Worm (Caenorhabditis elegans): ENCODE measurements around the gene C05G5.2.

Gene C05G5.2

ce11 chrX:14761021-14761420 is 13.9 kb downstream of the C05G5.2 start, which contains the start of gene C05G5.5:
TSS of gene C05G5.5 (minus strand) at chrX:14761121.
- TF ChIP-seq ref-1 (GFP tag; conservative IDR thresholded peaks at IDR 0.05) (no peak), klf-2 (GFP tag; conservative IDR thresholded peaks at IDR 0.05) (no peak), ztf-23 (GFP tag; IDR thresholded peaks at IDR 0.05) (no peak), ztf-29 (GFP tag; IDR thresholded peaks at IDR 0.05) (no peak), med-1 (GFP tag; optimal IDR thresholded peaks at IDR 0.05; ENCODE audit: insufficient read depth) (no peak)

ce11 chrX:14767813-14768212 is 20.7 kb downstream of the C05G5.2 start:
- TF ChIP-seq T22C8.4 (GFP tag; IDR thresholded peaks at IDR 0.05) (no peak), ztf-23 (GFP tag; IDR thresholded peaks at IDR 0.05) (peak; percentile 40; the same call in 1 of the 2 replicates)

DNA sequence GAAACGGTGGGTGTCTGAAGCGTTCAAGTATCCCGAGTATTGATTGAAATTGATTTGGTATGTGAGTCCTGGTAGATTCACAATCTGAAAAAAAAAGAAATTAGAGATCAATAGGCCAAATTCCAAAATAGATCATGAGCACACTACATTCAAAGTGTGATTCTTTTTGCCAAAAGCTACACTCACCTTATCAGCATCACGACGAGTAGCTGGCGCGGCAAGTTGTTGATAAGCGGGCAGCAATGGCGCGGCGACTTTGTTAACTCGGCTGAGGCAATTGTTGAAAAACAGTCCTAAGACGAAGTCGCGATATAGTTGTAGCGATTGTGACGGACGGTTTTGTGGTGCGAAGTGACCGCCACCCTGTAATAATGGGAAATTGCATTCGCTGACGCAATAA is 21.9 kb downstream of the C05G5.2 start:
- TF ChIP-seq cog-1 (tag; optimal IDR thresholded peaks at IDR 0.05) = no peak
- TF ChIP-seq ztf-29 (GFP tag; IDR thresholded peaks at IDR 0.05) = no peak

ce11 chrX:14770336-14770735 is 23.2 kb downstream of the C05G5.2 start:
- TF ChIP-seq cog-1 (tag; optimal IDR thresholded peaks at IDR 0.05) (no peak), ztf-29 (GFP tag; IDR thresholded peaks at IDR 0.05) (no peak), klf-2 (GFP tag; conservative IDR thresholded peaks at IDR 0.05) (no peak), ztf-23 (GFP tag; IDR thresholded peaks at IDR 0.05) (no peak), flt-1 (GFP tag; IDR thresholded peaks at IDR 0.05) (no peak), med-1 (GFP tag; optimal IDR thresholded peaks at IDR 0.05; ENCODE audit: insufficient read depth) (no peak), tab-1 (GFP tag; IDR thresholded peaks at IDR 0.05) (no peak), ref-1 (GFP tag; conservative IDR thresholded peaks at IDR 0.05) (no peak), T22C8.4 (GFP tag; IDR thresholded peaks at IDR 0.05) (no peak)

ce11 chrX:14771682-14772081 is 24.6 kb downstream of the C05G5.2 start, which contains the start of gene Y16B4A.2:
TSS of gene Y16B4A.2 (minus strand) at chrX:14771851.
- TF ChIP-seq flt-1 (GFP tag; IDR thresholded peaks at IDR 0.05) = no peak
- TF ChIP-seq cog-1 (tag; optimal IDR thresholded peaks at IDR 0.05) = no peak
- no peak for TF ChIP-seq T22C8.4 (GFP tag; IDR thresholded peaks at IDR 0.05)
- no peak for TF ChIP-seq med-1 (GFP tag; optimal IDR thresholded peaks at IDR 0.05; ENCODE audit: insufficient read depth)
- no peak for TF ChIP-seq ztf-23 (GFP tag; IDR thresholded peaks at IDR 0.05)
- TF ChIP-seq tab-1 (GFP tag; IDR thresholded peaks at IDR 0.05) = no peak
- TF ChIP-seq ref-1 (GFP tag; conservative IDR thresholded peaks at IDR 0.05) = no peak
- TF ChIP-seq ztf-29 (GFP tag; IDR thresholded peaks at IDR 0.05) = no peak
- no peak for TF ChIP-seq klf-2 (GFP tag; conservative IDR thresholded peaks at IDR 0.05)

DNA sequence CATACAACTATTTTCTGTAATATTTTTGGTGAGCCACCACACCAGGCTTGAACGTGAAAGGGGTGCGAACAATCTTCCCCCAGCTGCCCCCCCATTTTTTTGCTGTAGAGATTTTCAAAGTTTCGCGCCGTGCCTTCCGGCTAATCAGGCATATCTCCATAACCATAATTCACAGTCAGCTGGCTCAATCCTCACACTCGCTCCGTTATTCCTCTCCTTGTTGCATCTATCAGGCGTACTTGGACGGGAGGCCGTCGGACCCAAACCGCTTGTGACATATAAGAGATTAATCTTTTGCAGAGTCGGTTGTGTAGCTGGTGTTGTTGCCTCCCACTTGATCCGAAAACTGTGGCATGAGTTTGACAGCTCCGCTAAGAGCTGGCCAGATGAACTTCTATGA is 26.1 kb downstream of the C05G5.2 start, which contains the start of gene unc-3:
unc-3 (plus strand) TSS at position 301 of the 400 bp plus-strand sequence.
- TF ChIP-seq ztf-29 (GFP tag; IDR thresholded peaks at IDR 0.05) (no peak), klf-2 (GFP tag; conservative IDR thresholded peaks at IDR 0.05) (no peak), flt-1 (GFP tag; IDR thresholded peaks at IDR 0.05) (no peak)

DNA sequence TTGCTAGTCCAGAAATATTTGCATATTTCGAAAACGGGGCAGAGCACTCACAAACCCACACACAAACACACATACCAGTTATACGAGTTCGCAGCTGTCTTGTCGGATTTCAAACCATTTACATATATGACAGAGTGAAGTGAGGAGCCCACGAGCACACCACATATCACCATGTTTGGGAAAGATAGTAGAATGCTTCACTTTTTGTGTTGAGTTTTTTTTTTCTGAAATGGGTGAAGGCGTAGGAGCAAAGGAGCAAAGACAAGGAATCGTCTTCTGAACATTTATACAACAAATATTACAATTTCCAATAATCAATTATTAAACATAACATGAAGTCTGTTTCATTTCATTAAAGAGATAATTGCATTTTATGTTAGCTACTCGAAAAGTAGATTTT is 28.1 kb downstream of the C05G5.2 start:
- TF ChIP-seq klf-2 (GFP tag; conservative IDR thresholded peaks at IDR 0.05) = no peak
- no peak for TF ChIP-seq cog-1 (tag; optimal IDR thresholded peaks at IDR 0.05)
- no peak for TF ChIP-seq flt-1 (GFP tag; IDR thresholded peaks at IDR 0.05)

DNA sequence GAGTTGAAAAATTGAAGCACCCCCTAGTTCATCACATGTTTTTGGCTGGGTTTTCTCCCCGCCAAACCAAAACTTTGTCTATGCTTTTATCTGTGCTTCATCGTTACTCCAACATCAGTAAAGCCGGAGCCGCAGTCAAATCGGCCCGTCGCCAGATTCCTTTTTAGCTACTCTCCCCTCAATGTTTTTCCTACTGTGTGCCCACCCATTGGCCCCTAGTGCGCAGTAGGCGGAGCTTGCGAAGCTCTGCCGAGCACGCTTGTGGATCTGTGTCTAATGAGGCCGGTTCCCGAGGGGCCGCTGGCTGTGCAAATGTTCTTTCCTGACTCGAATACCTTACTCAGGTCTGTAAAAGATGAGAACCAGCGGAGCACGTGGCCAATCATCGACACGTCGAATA is 29.2 kb downstream of the C05G5.2 start:
- TF ChIP-seq klf-2 (GFP tag; conservative IDR thresholded peaks at IDR 0.05) (no peak), cog-1 (tag; optimal IDR thresholded peaks at IDR 0.05) (no peak), ztf-23 (GFP tag; IDR thresholded peaks at IDR 0.05) (no peak), T22C8.4 (GFP tag; IDR thresholded peaks at IDR 0.05) (no peak), tab-1 (GFP tag; IDR thresholded peaks at IDR 0.05) (no peak), ztf-29 (GFP tag; IDR thresholded peaks at IDR 0.05) (no peak), ref-1 (GFP tag; conservative IDR thresholded peaks at IDR 0.05) (no peak), flt-1 (GFP tag; IDR thresholded peaks at IDR 0.05) (no peak), med-1 (GFP tag; optimal IDR thresholded peaks at IDR 0.05; ENCODE audit: insufficient read depth) (no peak)

DNA sequence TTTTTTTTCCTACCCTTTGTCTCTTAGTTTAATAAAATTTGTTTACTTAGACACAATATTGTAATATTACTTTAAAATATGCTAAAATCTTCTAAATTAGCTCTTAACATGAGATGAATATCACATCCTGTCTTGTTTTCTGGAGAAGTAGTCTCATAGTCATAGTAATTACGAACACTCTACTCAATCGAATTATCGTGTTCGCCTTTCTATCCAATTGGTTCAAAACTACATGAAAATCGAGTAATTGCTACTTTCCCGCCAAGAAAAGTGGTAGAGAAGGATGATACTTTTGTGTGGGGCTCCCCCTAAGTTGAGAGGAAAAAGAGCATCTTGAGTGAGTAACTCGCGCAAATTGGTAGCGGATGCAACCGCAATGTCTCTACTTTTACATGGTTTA is 31.0 kb downstream of the C05G5.2 start:
- TF ChIP-seq T22C8.4 (GFP tag; IDR thresholded peaks at IDR 0.05) (no peak), ref-1 (GFP tag; conservative IDR thresholded peaks at IDR 0.05) (no peak), med-1 (GFP tag; optimal IDR thresholded peaks at IDR 0.05; ENCODE audit: insufficient read depth) (no peak), tab-1 (GFP tag; IDR thresholded peaks at IDR 0.05) (no peak), cog-1 (tag; optimal IDR thresholded peaks at IDR 0.05) (no peak), flt-1 (GFP tag; IDR thresholded peaks at IDR 0.05) (no peak), ztf-29 (GFP tag; IDR thresholded peaks at IDR 0.05) (no peak), klf-2 (GFP tag; conservative IDR thresholded peaks at IDR 0.05) (no peak), ztf-23 (GFP tag; IDR thresholded peaks at IDR 0.05) (no peak)

ce11 chrX:14780176-14780575 is 33.1 kb downstream of the C05G5.2 start:
- TF ChIP-seq T22C8.4 (GFP tag; IDR thresholded peaks at IDR 0.05) (no peak), tab-1 (GFP tag; IDR thresholded peaks at IDR 0.05) (no peak), ztf-29 (GFP tag; IDR thresholded peaks at IDR 0.05) (no peak), klf-2 (GFP tag; conservative IDR thresholded peaks at IDR 0.05) (no peak), med-1 (GFP tag; optimal IDR thresholded peaks at IDR 0.05; ENCODE audit: insufficient read depth) (no peak), ztf-23 (GFP tag; IDR thresholded peaks at IDR 0.05) (no peak), flt-1 (GFP tag; IDR thresholded peaks at IDR 0.05) (no peak), ref-1 (GFP tag; conservative IDR thresholded peaks at IDR 0.05) (no peak; the same call in 1 of the 2 replicates), cog-1 (tag; optimal IDR thresholded peaks at IDR 0.05) (no peak)

- TF ChIP-seq cog-1 (tag; optimal IDR thresholded peaks at IDR 0.05) (no peak), T22C8.4 (GFP tag; IDR thresholded peaks at IDR 0.05) (no peak), med-1 (GFP tag; optimal IDR thresholded peaks at IDR 0.05; ENCODE audit: insufficient read depth) (no peak), ztf-29 (GFP tag; IDR thresholded peaks at IDR 0.05) (no peak), flt-1 (GFP tag; IDR thresholded peaks at IDR 0.05) (no peak), klf-2 (GFP tag; conservative IDR thresholded peaks at IDR 0.05) (no peak), tab-1 (GFP tag; IDR thresholded peaks at IDR 0.05) (no peak), ref-1 (GFP tag; conservative IDR thresholded peaks at IDR 0.05) (no peak), ztf-23 (GFP tag; IDR thresholded peaks at IDR 0.05) (no peak)
Observed at ce11 chrX:14783434-14784142, 36.5 kb downstream of the C05G5.2 start.
